Worm (Caenorhabditis elegans) whole organism, early embryonic: ENCODE measurements around the gene lelo-4.

ENCODE experiments used
- B0310.2 ChIP-seq: sonication (generic microtip); optimal IDR thresholded peaks from 2 replicates; lab custom pipeline; 2016; ENCODE audit warnings: mild to moderate bottlenecking, missing genetic modification characterization, missing compliant biosample characterization
- F13C5.2 ChIP-seq: sonication (generic microtip); optimal IDR thresholded peaks from 2 replicates; lab custom pipeline; 2017; ENCODE audit warnings: mild to moderate bottlenecking, missing genetic modification characterization, inconsistent platforms, missing compliant biosample characterization
- aly-1 ChIP-seq: sonication (generic microtip); optimal IDR thresholded peaks from 2 replicates; lab custom pipeline; 2016; ENCODE audit warnings: missing genetic modification characterization, missing compliant biosample characterization
- ama-1 ChIP-seq: fragments of 150-350 bp; optimal IDR thresholded peaks from 2 replicates; lab custom pipeline; 2014
- ceh-13 ChIP-seq: fragments of 200-800 bp; sonication (Bioruptor generic); optimal IDR thresholded peaks from 2 replicates; lab custom pipeline; 2018; ENCODE audit warnings: mild to moderate bottlenecking, missing genetic modification characterization, missing compliant biosample characterization
- ceh-36 ChIP-seq: sonication (generic microtip); optimal IDR thresholded peaks from 2 replicates; lab custom pipeline; 2016; ENCODE audit warnings: missing genetic modification characterization, inconsistent platforms, missing compliant biosample characterization
- ets-7 ChIP-seq: sonication (generic microtip); optimal IDR thresholded peaks from 2 replicates; lab custom pipeline; 2016; ENCODE audit warnings: missing genotype, missing genetic modification characterization, missing compliant biosample characterization
- flt-1 ChIP-seq: fragments of 200-800 bp; sonication (Bioruptor generic); IDR thresholded peaks from 2 replicates; pipeline ENCODE4 v1.3.6; 2022; ENCODE audit warnings: missing genetic modification characterization, missing compliant biosample characterization
- hmbx-1 ChIP-seq: sonication (generic microtip); optimal IDR thresholded peaks from 2 replicates; lab custom pipeline; 2016; ENCODE audit warnings: mild to moderate bottlenecking, missing genetic modification characterization, missing compliant biosample characterization
- hmg-4 ChIP-seq: fragments of 200-800 bp; sonication (Bioruptor generic); optimal IDR thresholded peaks from 2 replicates; lab custom pipeline; 2018; ENCODE audit warnings: mild to moderate bottlenecking, missing genetic modification characterization, missing compliant biosample characterization
- hnd-1 ChIP-seq: sonication (generic microtip); optimal IDR thresholded peaks from 2 replicates; lab custom pipeline; 2016; ENCODE audit warnings: missing genetic modification characterization, missing compliant biosample characterization
- pes-1 ChIP-seq: fragments of 200-800 bp; sonication (Bioruptor generic); IDR thresholded peaks from 2 replicates; pipeline ENCODE4 v1.3.6; 2022; ENCODE audit warnings: missing genetic modification reagents, missing genetic modification characterization, missing compliant biosample characterization
- scrt-1 ChIP-seq: fragments of 200-800 bp; sonication (Bioruptor generic); IDR thresholded peaks from 2 replicates; pipeline ENCODE4 v1.3.6; 2022; ENCODE audit warnings: missing genetic modification characterization, missing compliant biosample characterization
- sea-1 ChIP-seq: fragments of 200-800 bp; sonication (Bioruptor generic); conservative IDR thresholded peaks from 2 replicates; pipeline ENCODE4 v1.3.6; 2022; ENCODE audit warnings: missing genetic modification characterization, missing compliant biosample characterization
- tbx-11 ChIP-seq: fragments of 200-800 bp; sonication (Bioruptor generic); IDR thresholded peaks from 2 replicates; pipeline ENCODE4 v1.3.6; 2022; ENCODE audit warnings: missing genetic modification characterization, missing compliant biosample characterization
- tbx-37 ChIP-seq: fragments of 200-800 bp; sonication (Bioruptor generic); conservative IDR thresholded peaks from 2 replicates; pipeline ENCODE4 v1.3.6; 2022; ENCODE audit warnings: missing genetic modification reagents, missing genetic modification characterization, missing compliant biosample characterization
- tra-4 ChIP-seq: sonication (generic microtip); optimal IDR thresholded peaks from 2 replicates; lab custom pipeline; 2017; ENCODE audit warnings: missing genetic modification characterization, missing compliant biosample characterization

lelo-4 gene

DNA sequence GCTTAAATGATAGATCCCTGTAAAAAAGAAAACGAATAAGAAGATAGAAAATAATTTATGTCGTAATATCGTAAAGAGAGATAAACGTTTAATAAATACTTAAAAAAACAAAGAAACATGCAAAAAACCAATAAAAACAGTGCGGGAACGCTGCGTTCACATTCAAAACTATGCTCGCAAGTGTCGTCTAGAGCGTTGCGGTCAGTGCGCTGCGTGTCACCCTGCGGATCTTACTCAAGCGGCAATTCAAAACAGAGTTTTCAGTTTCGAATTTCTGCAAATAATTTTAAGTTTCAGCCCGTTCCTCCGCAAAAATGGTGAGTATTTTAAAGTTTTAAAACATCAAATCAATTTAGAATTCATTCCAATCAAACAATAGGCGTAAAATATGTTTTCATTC, at the start of gene lelo-4, which contains the start of gene tiar-1:
Gene lelo-4, plus strand, starts transcription at position 118 of the 400 bp plus-strand sequence.
Gene tiar-1, minus strand, starts transcription at position 17 of the 400 bp plus-strand sequence.
- TF ChIP-seq ets-7 (tag; lab: Kevin White, UChicago): no peak
- no peak for TF ChIP-seq scrt-1 (GFP tag; lab: Robert Waterston, UW)
- no peak for TF ChIP-seq sea-1
- no peak for TF ChIP-seq hmbx-1 (tag; lab: Kevin White, UChicago)
- peak; percentile 7 for TF ChIP-seq hmg-4 (GFP tag; lab: Kevin White, UChicago)
- no peak for TF ChIP-seq B0310.2 (tag; lab: Kevin White, UChicago)
- TF ChIP-seq F13C5.2: peak; percentile 29
- TF ChIP-seq tbx-37: no peak
- no peak for TF ChIP-seq tra-4 (tag; lab: Kevin White, UChicago)
- TF ChIP-seq hnd-1 (tag; lab: Kevin White, UChicago): no peak

DNA sequence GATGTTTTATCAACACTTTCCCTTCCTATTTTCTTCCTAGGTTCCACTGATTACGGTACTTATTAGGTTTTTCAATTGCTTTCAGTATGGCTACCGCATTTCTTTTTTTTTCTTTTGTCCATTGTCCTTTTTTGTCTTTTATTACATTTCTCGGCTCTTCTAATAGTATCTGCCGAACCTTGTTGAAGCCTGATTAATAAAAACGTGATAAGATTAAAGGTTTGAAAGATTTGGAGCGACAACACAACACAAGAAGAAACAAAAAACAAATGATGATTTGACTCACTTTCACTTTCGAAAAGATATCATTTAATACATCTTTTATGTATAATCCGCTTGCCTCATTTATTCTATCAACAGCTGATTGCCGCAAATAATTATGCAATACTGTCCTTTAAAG, 49.7 kb upstream of the lelo-4 start, which contains the start of gene C25H3.15:
Gene C25H3.15, plus strand, starts transcription at position 301 of the 400 bp plus-strand sequence.
- TF ChIP-seq aly-1 (tag; lab: Kevin White, UChicago) (no peak), hnd-1 (tag; lab: Kevin White, UChicago) (no peak), hmbx-1 (tag; lab: Kevin White, UChicago) (no peak), ceh-36 (tag; lab: Kevin White, UChicago) (no peak), ceh-13 (no peak), F13C5.2 (no peak), tbx-11 (GFP tag; lab: Robert Waterston, UW) (no peak)

DNA sequence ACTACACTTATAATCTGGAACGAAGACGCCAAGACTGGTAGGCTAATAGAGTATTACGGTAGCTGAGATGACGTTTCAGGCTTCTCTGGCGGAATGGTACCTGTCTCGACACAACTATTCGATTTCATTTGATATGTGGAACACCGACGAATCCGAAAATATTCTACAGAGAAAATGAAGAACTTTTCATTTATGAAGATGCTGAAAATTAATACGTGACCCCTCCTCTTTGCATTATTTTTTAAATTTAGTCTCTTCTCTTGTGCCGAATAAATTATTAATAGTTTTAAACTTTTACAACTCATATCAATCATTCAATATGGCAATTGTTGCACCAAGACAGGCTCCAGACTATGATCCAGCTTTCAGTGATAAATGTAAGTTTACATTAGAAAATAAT, 48.7 kb upstream of the lelo-4 start, which contains the start of gene C25H3.16:
Gene C25H3.16, plus strand, starts transcription at position 301 of the 400 bp plus-strand sequence.
- TF ChIP-seq scrt-1 (GFP tag; lab: Robert Waterston, UW) (no peak), B0310.2 (tag; lab: Kevin White, UChicago) (no peak), ceh-36 (tag; lab: Kevin White, UChicago) (no peak), tbx-37 (no peak), tbx-11 (GFP tag; lab: Robert Waterston, UW) (no peak), ets-7 (tag; lab: Kevin White, UChicago) (no peak), aly-1 (tag; lab: Kevin White, UChicago) (no peak), ama-1 (lab: Kevin White, UChicago) (no peak), hnd-1 (tag; lab: Kevin White, UChicago) (no peak), tra-4 (tag; lab: Kevin White, UChicago) (no peak), hmg-4 (GFP tag; lab: Kevin White, UChicago) (no peak), sea-1 (no peak), ceh-13 (no peak), F13C5.2 (no peak), hmbx-1 (tag; lab: Kevin White, UChicago) (no peak), flt-1 (GFP tag; lab: Robert Waterston, UW) (no peak), pes-1 (no peak)

DNA sequence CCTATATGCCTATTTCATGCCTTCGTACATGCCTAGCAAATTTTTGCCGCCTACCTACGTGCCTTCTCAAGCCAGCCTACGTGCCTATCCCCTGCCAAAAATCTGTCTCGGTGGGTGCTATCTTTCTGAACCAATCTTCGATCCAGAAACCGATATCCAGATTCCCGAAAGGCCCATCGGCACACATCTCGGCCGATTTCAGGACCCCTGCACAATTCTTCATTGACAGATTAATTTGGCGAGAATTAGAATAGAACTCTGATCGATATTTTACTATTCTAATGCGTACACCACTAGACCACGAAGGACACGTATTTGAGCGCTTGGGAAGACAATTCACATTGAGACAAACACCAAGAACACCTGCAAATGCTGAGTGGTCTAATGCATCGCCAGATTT, 47.2 kb upstream of the lelo-4 start:
- TF ChIP-seq hmg-4 (GFP tag; lab: Kevin White, UChicago) (peak; percentile 74), hmbx-1 (tag; lab: Kevin White, UChicago) (no peak), hnd-1 (tag; lab: Kevin White, UChicago) (no peak), ceh-36 (tag; lab: Kevin White, UChicago) (peak; percentile 65), pes-1 (no peak), scrt-1 (GFP tag; lab: Robert Waterston, UW) (no peak), B0310.2 (tag; lab: Kevin White, UChicago) (peak; percentile 10), tbx-37 (no peak), F13C5.2 (no peak), ceh-13 (peak; percentile 43), aly-1 (tag; lab: Kevin White, UChicago) (no peak), tra-4 (tag; lab: Kevin White, UChicago) (no peak), flt-1 (GFP tag; lab: Robert Waterston, UW) (no peak; the same call in 1 of the 2 replicates), tbx-11 (GFP tag; lab: Robert Waterston, UW) (peak; percentile 63; the same call in 1 of the 2 replicates), ets-7 (tag; lab: Kevin White, UChicago) (no peak), ama-1 (lab: Kevin White, UChicago) (no peak), sea-1 (no peak)

DNA sequence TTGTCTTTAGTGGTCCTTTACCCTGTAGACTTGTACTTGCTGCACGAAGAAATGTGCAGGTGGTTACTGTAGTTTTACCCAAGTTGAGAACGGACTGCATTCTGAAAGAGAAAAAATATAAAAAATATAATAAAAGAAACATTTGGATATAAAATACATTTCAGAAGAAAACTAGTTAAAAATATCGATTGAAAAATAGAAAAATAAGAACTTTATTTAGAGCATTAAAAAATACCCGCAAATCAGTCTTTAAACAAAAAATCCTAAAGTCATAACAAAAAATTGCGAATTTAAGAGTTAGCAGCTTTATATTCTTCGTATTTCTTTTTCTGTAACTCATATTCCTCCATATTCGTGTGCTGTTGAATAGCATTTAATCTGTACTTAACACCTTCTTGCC, 45.9 kb upstream of the lelo-4 start, which contains the start of gene C25H3.7:
Gene C25H3.7, minus strand, starts transcription at position 101 of the 400 bp plus-strand sequence.
- no peak for TF ChIP-seq F13C5.2

DNA sequence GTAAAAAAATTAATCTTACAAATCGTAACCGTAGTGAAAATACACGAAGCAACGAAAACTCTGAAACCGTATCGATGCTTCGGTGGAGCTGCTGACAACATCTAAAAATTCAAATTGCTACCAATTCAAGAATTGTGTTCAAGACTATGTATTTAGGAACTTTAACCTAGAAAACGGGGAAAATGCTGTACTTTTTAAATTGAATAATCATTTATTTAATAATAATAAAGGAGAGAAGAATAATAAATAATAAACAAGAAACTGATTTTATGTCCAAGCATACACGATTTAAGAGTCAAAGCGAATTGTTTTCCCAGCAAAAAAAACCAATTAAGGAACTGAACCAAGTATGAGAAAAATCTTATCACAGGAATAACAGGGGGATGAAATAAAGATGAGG, 45.1 kb upstream of the lelo-4 start, which contains the start of gene C25H3.17:
Gene C25H3.17, minus strand, starts transcription at position 101 of the 400 bp plus-strand sequence.
- TF ChIP-seq hmbx-1 (tag; lab: Kevin White, UChicago): no peak
- no peak for TF ChIP-seq tbx-37
- TF ChIP-seq ama-1 (lab: Kevin White, UChicago): no peak
- no peak for TF ChIP-seq F13C5.2
- TF ChIP-seq B0310.2 (tag; lab: Kevin White, UChicago): no peak
- TF ChIP-seq tra-4 (tag; lab: Kevin White, UChicago): no peak
- no peak for TF ChIP-seq scrt-1 (GFP tag; lab: Robert Waterston, UW)
- TF ChIP-seq flt-1 (GFP tag; lab: Robert Waterston, UW): no peak
- TF ChIP-seq ets-7 (tag; lab: Kevin White, UChicago): no peak
- no peak for TF ChIP-seq pes-1
- no peak for TF ChIP-seq aly-1 (tag; lab: Kevin White, UChicago)
- no peak for TF ChIP-seq hnd-1 (tag; lab: Kevin White, UChicago)
- TF ChIP-seq hmg-4 (GFP tag; lab: Kevin White, UChicago): no peak
- TF ChIP-seq tbx-11 (GFP tag; lab: Robert Waterston, UW): no peak
- TF ChIP-seq ceh-36 (tag; lab: Kevin White, UChicago): no peak

DNA sequence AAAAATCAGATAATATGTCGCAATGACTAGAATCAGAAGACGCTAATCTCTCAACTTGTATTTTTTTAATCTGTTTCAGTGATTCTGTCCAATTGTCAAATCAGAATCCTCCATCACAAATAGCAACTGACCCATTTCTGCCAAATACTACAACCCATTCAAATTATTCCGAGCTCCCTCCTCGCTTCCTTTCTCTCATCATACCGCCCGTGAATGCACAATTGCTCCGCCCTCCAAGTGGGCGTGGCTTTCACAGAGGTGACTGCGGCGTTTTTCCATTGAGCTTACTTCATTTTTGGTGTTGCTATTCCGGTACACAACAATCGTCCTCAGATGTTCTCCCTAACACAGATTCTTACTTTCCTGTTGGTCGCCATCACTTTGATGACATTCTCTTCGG, 34.0 kb upstream of the lelo-4 start, which contains the start of gene flp-27:
Gene flp-27, plus strand, starts transcription at position 301 of the 400 bp plus-strand sequence.
- TF ChIP-seq F13C5.2: no peak
- no peak for TF ChIP-seq ets-7 (tag; lab: Kevin White, UChicago)
- TF ChIP-seq B0310.2 (tag; lab: Kevin White, UChicago): no peak
- TF ChIP-seq aly-1 (tag; lab: Kevin White, UChicago): no peak
- no peak for TF ChIP-seq flt-1 (GFP tag; lab: Robert Waterston, UW)
- TF ChIP-seq pes-1: no peak
- TF ChIP-seq sea-1: no peak
- no peak for TF ChIP-seq tra-4 (tag; lab: Kevin White, UChicago)
- TF ChIP-seq ceh-13: no peak
- no peak for TF ChIP-seq hmg-4 (GFP tag; lab: Kevin White, UChicago)
- TF ChIP-seq hnd-1 (tag; lab: Kevin White, UChicago): no peak
- no peak for TF ChIP-seq tbx-37
- TF ChIP-seq tbx-11 (GFP tag; lab: Robert Waterston, UW): no peak
- no peak for TF ChIP-seq ceh-36 (tag; lab: Kevin White, UChicago)
- TF ChIP-seq scrt-1 (GFP tag; lab: Robert Waterston, UW): no peak
- no peak for TF ChIP-seq ama-1 (lab: Kevin White, UChicago)
